Worm (Caenorhabditis elegans) whole organism, late embryonic: Measurements from ENCODE around the gene F42E11.3.

Experiments used
- F13H6.1 ChIP-seq: sonication (generic microtip); optimal IDR thresholded peaks from 2 replicates; lab custom pipeline; 2016; ENCODE audit warnings: missing genetic modification characterization, missing compliant biosample characterization
- K09A11.1 ChIP-seq: sonication (generic microtip); optimal IDR thresholded peaks from 2 replicates; lab custom pipeline; 2017; ENCODE audit warnings: antibody characterized with exemption, mild to moderate bottlenecking, missing genetic modification characterization, missing compliant biosample characterization; ENCODE audit not compliant: insufficient read depth
- Y22D7AL.16 ChIP-seq: sonication (generic microtip); optimal IDR thresholded peaks from 2 replicates; lab custom pipeline; 2016; ENCODE audit warnings: missing genetic modification characterization, missing compliant biosample characterization
- ama-1 ChIP-seq: fragments of 150-350 bp; optimal IDR thresholded peaks from 2 replicates; lab custom pipeline; 2014
- ceh-19 ChIP-seq: fragments of 200-800 bp; sonication (Bioruptor generic); optimal IDR thresholded peaks from 2 replicates; lab custom pipeline; 2018; ENCODE audit warnings: mild to moderate bottlenecking, missing genetic modification characterization, missing compliant biosample characterization
- ceh-22 ChIP-seq: sonication (generic microtip); optimal IDR thresholded peaks from 2 replicates; lab custom pipeline; 2017; ENCODE audit warnings: missing biosample characterization, missing genetic modification characterization
- ceh-24 ChIP-seq: sonication (generic microtip); optimal IDR thresholded peaks from 2 replicates; lab custom pipeline; 2016; ENCODE audit warnings: mild to moderate bottlenecking, missing genetic modification characterization, missing compliant biosample characterization
- ceh-30 ChIP-seq: fragments of 150-350 bp; optimal IDR thresholded peaks from 2 replicates; lab custom pipeline; 2014; ENCODE audit warnings: missing biosample characterization, missing genetic modification characterization
- ceh-31 ChIP-seq: sonication (generic microtip); optimal IDR thresholded peaks from 2 replicates; lab custom pipeline; 2016; ENCODE audit warnings: missing genetic modification characterization, missing compliant biosample characterization
- ceh-34 ChIP-seq: sonication (generic microtip); optimal IDR thresholded peaks from 2 replicates; lab custom pipeline; 2016; ENCODE audit warnings: mild to moderate bottlenecking, missing genetic modification characterization, missing compliant biosample characterization
- ceh-45 ChIP-seq: fragments of 200-800 bp; sonication (Bioruptor generic); IDR thresholded peaks from 2 replicates; pipeline ENCODE4 v1.3.6; 2022; ENCODE audit warnings: missing genetic modification reagents, missing genetic modification characterization, missing compliant biosample characterization
- ceh-48 ChIP-seq: sonication (generic microtip); optimal IDR thresholded peaks from 2 replicates; lab custom pipeline; 2016; ENCODE audit warnings: missing genetic modification characterization, inconsistent platforms, missing compliant biosample characterization
- ceh-6 ChIP-seq: fragments of 200-800 bp; sonication (Bioruptor generic); optimal IDR thresholded peaks from 2 replicates; lab custom pipeline; 2018; ENCODE audit warnings: mild to moderate bottlenecking, missing genetic modification characterization, missing compliant biosample characterization
- ceh-9 ChIP-seq: sonication (generic microtip); optimal IDR thresholded peaks from 2 replicates; lab custom pipeline; 2016; ENCODE audit warnings: mild to moderate bottlenecking, missing genetic modification characterization, inconsistent platforms, missing compliant biosample characterization
- che-1 ChIP-seq: sonication (generic microtip); optimal IDR thresholded peaks from 2 replicates; lab custom pipeline; 2016; ENCODE audit warnings: mild to moderate bottlenecking, missing genetic modification characterization, missing compliant biosample characterization
- elt-2 ChIP-seq: sonication (generic microtip); optimal IDR thresholded peaks from 2 replicates; lab custom pipeline; 2016; ENCODE audit warnings: missing genetic modification reagents, missing genetic modification characterization, missing compliant biosample characterization
- elt-4 ChIP-seq: sonication (generic microtip); optimal IDR thresholded peaks from 2 replicates; lab custom pipeline; 2016; ENCODE audit warnings: missing genetic modification characterization, missing compliant biosample characterization
- eyg-1 ChIP-seq: sonication (generic microtip); optimal IDR thresholded peaks from 2 replicates; lab custom pipeline; 2016; ENCODE audit warnings: missing genotype, missing genetic modification characterization, missing compliant biosample characterization
- fkh-6 ChIP-seq: sonication (generic microtip); optimal IDR thresholded peaks from 2 replicates; lab custom pipeline; 2016; ENCODE audit warnings: missing genetic modification characterization, missing compliant biosample characterization
- gmeb-2 ChIP-seq: sonication (generic microtip); optimal IDR thresholded peaks from 2 replicates; lab custom pipeline; 2016; ENCODE audit warnings: missing genetic modification characterization, inconsistent platforms, missing compliant biosample characterization
- hlh-13 ChIP-seq: fragments of 200-800 bp; sonication (Bioruptor generic); optimal IDR thresholded peaks from 2 replicates; lab custom pipeline; 2018; ENCODE audit warnings: mild to moderate bottlenecking, missing genetic modification characterization, missing compliant biosample characterization
- hlh-6 ChIP-seq: sonication (generic microtip); optimal IDR thresholded peaks from 2 replicates; lab custom pipeline; 2016; ENCODE audit warnings: missing genotype, missing genetic modification characterization, missing compliant biosample characterization
- lim-6 ChIP-seq: sonication (generic microtip); optimal IDR thresholded peaks from 2 replicates; lab custom pipeline; 2016; ENCODE audit warnings: missing genetic modification characterization, missing compliant biosample characterization
- pha-4 ChIP-seq: fragments of 150-350 bp; optimal IDR thresholded peaks from 2 replicates; lab custom pipeline; 2018; ENCODE audit warnings: missing biosample characterization, missing genetic modification reagents, missing genetic modification characterization
- ref-2 ChIP-seq: sonication (generic microtip); optimal IDR thresholded peaks from 2 replicates; lab custom pipeline; 2016; ENCODE audit warnings: missing genetic modification characterization, missing compliant biosample characterization
- sdc-2 ChIP-seq: sonication (generic microtip); optimal IDR thresholded peaks from 2 replicates; lab custom pipeline; 2016; ENCODE audit warnings: missing genotype, missing genetic modification characterization, missing compliant biosample characterization
- sox-2 ChIP-seq: fragments of 200-800 bp; sonication (Bioruptor generic); IDR thresholded peaks from 2 replicates; pipeline ENCODE4 v1.3.6; 2022; ENCODE audit warnings: missing genetic modification reagents, missing genetic modification characterization, missing compliant biosample characterization
- sox-4 ChIP-seq: sonication (generic microtip); optimal IDR thresholded peaks from 2 replicates; lab custom pipeline; 2017; ENCODE audit warnings: mild to moderate bottlenecking, missing genetic modification characterization, inconsistent platforms, missing compliant biosample characterization
- tbx-7 ChIP-seq: sonication (generic microtip); optimal IDR thresholded peaks from 2 replicates; lab custom pipeline; 2016; ENCODE audit warnings: missing genotype, missing genetic modification characterization, missing compliant biosample characterization
- unc-42 ChIP-seq: sonication (generic microtip); optimal IDR thresholded peaks from 2 replicates; lab custom pipeline; 2016; ENCODE audit warnings: missing genotype, missing genetic modification characterization, missing compliant biosample characterization
- unc-55 ChIP-seq: sonication (generic microtip); optimal IDR thresholded peaks from 2 replicates; lab custom pipeline; 2017; ENCODE audit warnings: missing biosample characterization, missing genetic modification reagents, missing genetic modification characterization
- zip-5 ChIP-seq: sonication (generic microtip); optimal IDR thresholded peaks from 2 replicates; lab custom pipeline; 2016; ENCODE audit warnings: missing genetic modification characterization, missing compliant biosample characterization
- ztf-16 ChIP-seq: sonication (generic microtip); optimal IDR thresholded peaks from 2 replicates; lab custom pipeline; 2017; ENCODE audit warnings: missing genetic modification characterization, missing compliant biosample characterization

Gene F42E11.3

ce11 chrX:11406784-11407183, 31.4 kb upstream of the F42E11.3 start:
- TF ChIP-seq ref-2 (tag; lab: Kevin White, UChicago) = no peak
- no peak for TF ChIP-seq ceh-31 (tag; lab: Kevin White, UChicago)
- TF ChIP-seq hlh-6 (tag; lab: Kevin White, UChicago) = no peak
- TF ChIP-seq ceh-22 = no peak
- TF ChIP-seq lim-6 (tag; lab: Kevin White, UChicago) = no peak
- TF ChIP-seq ceh-6 (GFP tag; lab: Kevin White, UChicago) = no peak
- no peak for TF ChIP-seq eyg-1 (tag; lab: Kevin White, UChicago)
- no peak for TF ChIP-seq elt-4 (tag; lab: Kevin White, UChicago)
- TF ChIP-seq sdc-2 = no peak
- no peak for TF ChIP-seq ztf-16 (tag; lab: Kevin White, UChicago)
- no peak for TF ChIP-seq ceh-48 (tag; lab: Kevin White, UChicago)
- no peak for TF ChIP-seq zip-5 (tag; lab: Kevin White, UChicago)
- no peak for TF ChIP-seq fkh-6 (tag; lab: Kevin White, UChicago)
- TF ChIP-seq gmeb-2 (tag; lab: Kevin White, UChicago) = no peak
- TF ChIP-seq ceh-9 (tag; lab: Kevin White, UChicago) = no peak
- no peak for TF ChIP-seq K09A11.1
- no peak for TF ChIP-seq sox-2 (GFP tag; lab: Robert Waterston, UW)
- TF ChIP-seq ceh-30 (tag; lab: Kevin White, UChicago) = no peak
- no peak for TF ChIP-seq ama-1 (lab: Kevin White, UChicago)
- no peak for TF ChIP-seq hlh-13 (GFP tag; lab: Kevin White, UChicago)

ce11 chrX:11405908-11406307, 30.5 kb upstream of the F42E11.3 start, which contains the start of gene slo-2:
Gene slo-2 (minus strand): TSS chrX:11405931.
- no peak for TF ChIP-seq F13H6.1
- TF ChIP-seq unc-42 (tag; lab: Kevin White, UChicago) = peak; percentile 73
- no peak for TF ChIP-seq ceh-22
- TF ChIP-seq fkh-6 (tag; lab: Kevin White, UChicago) = no peak
- TF ChIP-seq Y22D7AL.16 = no peak
- TF ChIP-seq ceh-45 (GFP tag; lab: Robert Waterston, UW) = no peak
- TF ChIP-seq sdc-2 = no peak
- no peak for TF ChIP-seq pha-4 (tag; lab: Kevin White, UChicago)

- TF ChIP-seq elt-2 (no peak), ceh-6 (GFP tag; lab: Kevin White, UChicago) (no peak), tbx-7 (tag; lab: Kevin White, UChicago) (no peak)
- TF ChIP-seq, all 69 proteins: peak for 0
Measured at ce11 chrX:11400467-11401184, 25.2 kb upstream of the F42E11.3 start.

- TF ChIP-seq elt-2 (peak; percentile 52), che-1 (no peak)
Measured at ce11 chrX:11392924-11393323, 17.5 kb upstream of the F42E11.3 start, which contains the start of gene prx-12. Gene prx-12 (plus strand): TSS chrX:11393294.

ce11 chrX:11387723-11388330, 12.4 kb upstream of the F42E11.3 start:
- peak; percentile 21 for TF ChIP-seq ceh-19 (GFP tag; lab: Kevin White, UChicago)
- peak; percentile 88 for TF ChIP-seq ceh-34 (tag; lab: Kevin White, UChicago)
- peak; percentile 45 for TF ChIP-seq unc-42 (tag; lab: Kevin White, UChicago)
- TF ChIP-seq sox-4 (tag; lab: Kevin White, UChicago) = no peak

ce11 chrX:11386903-11387302, 11.5 kb upstream of the F42E11.3 start:
- TF ChIP-seq ceh-19 (GFP tag; lab: Kevin White, UChicago) (peak; percentile 4), unc-42 (tag; lab: Kevin White, UChicago) (peak; percentile 98), ceh-24 (tag; lab: Kevin White, UChicago) (no peak), unc-55 (GFP tag; lab: Kevin White, UChicago) (no peak)
